Worm (Caenorhabditis elegans) whole organism, L4 larva: ENCODE measurements around the gene clec-137.

Experiments used
- F26F4.8 ChIP-seq: fragments of 200-800 bp; sonication (Bioruptor generic); conservative IDR thresholded peaks from 2 replicates; pipeline ENCODE4 v1.3.6; 2022; ENCODE audit warnings: missing genetic modification characterization, missing compliant biosample characterization
- F37D6.2 ChIP-seq: sonication (generic microtip); optimal IDR thresholded peaks from 2 replicates; lab custom pipeline; 2016; ENCODE audit warnings: mild to moderate bottlenecking, missing genetic modification characterization, missing compliant biosample characterization
- F49E8.2 ChIP-seq: sonication (generic microtip); optimal IDR thresholded peaks from 2 replicates; lab custom pipeline; 2016; ENCODE audit warnings: missing compliant biosample characterization, mild to moderate bottlenecking, missing genetic modification characterization, borderline replicate concordance
- R02D3.7 ChIP-seq: fragments of 150-350 bp; sonication (generic microtip); optimal IDR thresholded peaks from 3 replicates; lab custom pipeline; 2014; ENCODE audit warnings: missing biosample characterization, missing genetic modification characterization
- T20F7.1 ChIP-seq: fragments of 200-800 bp; sonication (Bioruptor generic); optimal IDR thresholded peaks from 2 replicates; lab custom pipeline; 2018; ENCODE audit warnings: mild to moderate bottlenecking, missing genetic modification characterization, missing compliant biosample characterization
- Y48G9A.11 ChIP-seq: fragments of 200-800 bp; sonication (Bioruptor generic); IDR thresholded peaks from 2 replicates; pipeline ENCODE4 v1.3.6; 2022; ENCODE audit warnings: missing genetic modification reagents, missing genetic modification characterization, missing compliant biosample characterization
- Y75B8A.6 ChIP-seq: fragments of 200-800 bp; sonication (Bioruptor generic); IDR thresholded peaks from 2 replicates; pipeline ENCODE4 v1.3.6; 2022; ENCODE audit warnings: missing genetic modification reagents, missing genetic modification characterization, missing compliant biosample characterization
- ZK337.2 ChIP-seq: fragments of 200-800 bp; sonication (Bioruptor generic); IDR thresholded peaks from 2 replicates; pipeline ENCODE4 v1.3.6; 2022; ENCODE audit warnings: missing genetic modification reagents, missing genetic modification characterization, missing compliant biosample characterization
- ZK546.5 ChIP-seq, 2 experiments: sonication (generic microtip); optimal IDR thresholded peaks; 2 replicates each; lab custom pipeline; 2017; ENCODE audit warnings: missing biosample characterization in 2 of 2, missing genetic modification characterization in 2 of 2
- aha-1 ChIP-seq: fragments of 150-350 bp; peaks from one replicate; lab custom pipeline; 2014; ENCODE audit warnings: missing biosample characterization, missing genetic modification characterization
- ama-1 ChIP-seq: fragments of 150-350 bp; optimal IDR thresholded peaks from 2 replicates; lab custom pipeline; 2014; ENCODE audit warnings: inconsistent platforms, mixed read lengths
- arid-1 ChIP-seq: fragments of 200-800 bp; sonication (Bioruptor generic); conservative IDR thresholded peaks from 2 replicates; pipeline ENCODE4 v1.3.6; 2022; ENCODE audit warnings: missing genetic modification reagents, missing genetic modification characterization, missing compliant biosample characterization
- attf-4 ChIP-seq: sonication (generic microtip); optimal IDR thresholded peaks from 3 replicates; lab custom pipeline; 2017; ENCODE audit warnings: missing biosample characterization, missing genetic modification characterization
- ceh-32 ChIP-seq: sonication (generic microtip); optimal IDR thresholded peaks from 2 replicates; lab custom pipeline; 2016; ENCODE audit warnings: mild to moderate bottlenecking, missing genetic modification characterization, missing compliant biosample characterization; ENCODE audit not compliant: poor library complexity
- ceh-82 ChIP-seq: sonication (generic microtip); optimal IDR thresholded peaks from 2 replicates; lab custom pipeline; 2017; ENCODE audit warnings: missing biosample characterization, missing genetic modification characterization
- ces-1 ChIP-seq: fragments of 150-350 bp; sonication (generic microtip); optimal IDR thresholded peaks from 4 replicates; lab custom pipeline; 2014; ENCODE audit warnings: missing biosample characterization, missing genetic modification reagents, missing genetic modification characterization
- daf-16 ChIP-seq, 3 experiments: sonication (generic microtip); optimal IDR thresholded peaks; 2 replicates each; lab custom pipeline; 2016 to 2017; ENCODE audit warnings: missing genetic modification characterization in 3 of 3, missing genetic modification reagents in 3 of 3, mild to moderate bottlenecking in 2 of 3, missing compliant biosample characterization in 2 of 3, missing biosample characterization in 1 of 3, moderate library complexity in 1 of 3
- daf-19 ChIP-seq: fragments of 200-800 bp; sonication (Bioruptor generic); conservative IDR thresholded peaks from 2 replicates; pipeline ENCODE4 v1.3.6; 2022; ENCODE audit warnings: missing genetic modification characterization, missing compliant biosample characterization
- dmd-6 ChIP-seq: fragments of 200-800 bp; sonication (Bioruptor generic); IDR thresholded peaks from 2 replicates; pipeline ENCODE4 v1.3.6; 2022; ENCODE audit warnings: missing genetic modification reagents, missing genetic modification characterization, missing compliant biosample characterization
- dmd-8 ChIP-seq: fragments of 200-800 bp; sonication (Bioruptor generic); IDR thresholded peaks from 2 replicates; pipeline ENCODE4 v1.3.6; 2022; ENCODE audit warnings: missing genetic modification characterization, missing compliant biosample characterization
- dmd-9 ChIP-seq: fragments of 200-800 bp; sonication (Bioruptor generic); IDR thresholded peaks from 2 replicates; pipeline ENCODE4 v1.3.6; 2022; ENCODE audit warnings: missing genetic modification reagents, missing genetic modification characterization, missing compliant biosample characterization
- dpl-1 ChIP-seq: fragments of 150-350 bp; optimal IDR thresholded peaks from 2 replicates; lab custom pipeline; 2014; ENCODE audit warnings: missing biosample characterization, missing genetic modification reagents, missing genetic modification characterization
- dve-1 ChIP-seq: sonication (generic microtip); optimal IDR thresholded peaks from 2 replicates; lab custom pipeline; 2017; ENCODE audit warnings: antibody characterized with exemption, mild to moderate bottlenecking, missing genetic modification characterization, missing compliant biosample characterization; ENCODE audit not compliant: insufficient read depth
- egl-43 ChIP-seq: fragments of 200-800 bp; sonication (Bioruptor generic); IDR thresholded peaks from 2 replicates; pipeline ENCODE4 v1.3.6; 2022; ENCODE audit warnings: missing genetic modification reagents, missing genetic modification characterization, missing compliant biosample characterization
- fkh-10 ChIP-seq: fragments of 150-350 bp; optimal IDR thresholded peaks from 2 replicates; lab custom pipeline; 2014; ENCODE audit warnings: missing biosample characterization, missing genetic modification reagents, missing genetic modification characterization
- hif-1 ChIP-seq, 2 experiments: sonication (generic microtip); optimal IDR thresholded peaks; 2 replicates each; lab custom pipeline; 2016 to 2017; ENCODE audit warnings: missing compliant biosample characterization in 2 of 2, missing genetic modification characterization in 2 of 2, missing genetic modification reagents in 2 of 2, missing genotype in 2 of 2, mild to moderate bottlenecking in 1 of 2
- hmg-1.1 ChIP-seq: fragments of 200-800 bp; sonication (Bioruptor generic); IDR thresholded peaks from 2 replicates; pipeline ENCODE4 v1.3.6; 2022; ENCODE audit warnings: missing genetic modification reagents, missing genetic modification characterization, missing compliant biosample characterization
- lim-7 ChIP-seq: fragments of 200-800 bp; sonication (Bioruptor generic); IDR thresholded peaks from 2 replicates; pipeline ENCODE4 v1.3.6; 2022; ENCODE audit warnings: missing genetic modification characterization, missing compliant biosample characterization
- lin-13 ChIP-seq: fragments of 150-350 bp; optimal IDR thresholded peaks from 2 replicates; lab custom pipeline; 2014; ENCODE audit warnings: missing biosample characterization, missing genetic modification reagents, missing genetic modification characterization
- lin-38 ChIP-seq: fragments of 200-800 bp; sonication (Bioruptor generic); IDR thresholded peaks from 2 replicates; pipeline ENCODE4 v1.3.6; 2022; ENCODE audit warnings: missing genetic modification reagents, missing genetic modification characterization, missing compliant biosample characterization
- lin-39 ChIP-seq: fragments of 150-350 bp; optimal IDR thresholded peaks from 2 replicates; lab custom pipeline; 2014; ENCODE audit warnings: missing biosample characterization, missing genetic modification reagents, missing genetic modification characterization
- lir-3 ChIP-seq: sonication (generic microtip); optimal IDR thresholded peaks from 2 replicates; lab custom pipeline; 2016; ENCODE audit warnings: mild to moderate bottlenecking, missing genetic modification characterization, missing compliant biosample characterization
- mdl-1 ChIP-seq, 2 experiments: fragments of 150-350 bp in 1 of 2; sonication (generic microtip) in 1 of 2; optimal IDR thresholded peaks; 2 replicates each; lab custom pipeline; 2014 to 2017; ENCODE audit warnings: missing biosample characterization in 2 of 2, missing genetic modification characterization in 2 of 2
- mep-1 ChIP-seq: fragments of 150-350 bp; sonication (generic microtip); optimal IDR thresholded peaks from 3 replicates; lab custom pipeline; 2014; ENCODE audit warnings: missing biosample characterization, missing genetic modification characterization
- mxl-2 ChIP-seq: fragments of 200-800 bp; sonication (Bioruptor generic); conservative IDR thresholded peaks from 2 replicates; pipeline ENCODE4 v1.3.6; 2022; ENCODE audit warnings: missing genetic modification reagents, missing genetic modification characterization, missing compliant biosample characterization
- nhr-48 ChIP-seq: sonication (generic microtip); optimal IDR thresholded peaks from 2 replicates; lab custom pipeline; 2016; ENCODE audit warnings: mild to moderate bottlenecking, missing genetic modification characterization, missing compliant biosample characterization
- nhr-77 ChIP-seq: fragments of 150-350 bp; optimal IDR thresholded peaks from 2 replicates; lab custom pipeline; 2014; ENCODE audit warnings: missing biosample characterization, missing genetic modification characterization
- pha-4 ChIP-seq, 2 experiments: fragments of 150-350 bp in 1 of 2; fragments of 200-800 bp in 1 of 2; sonication (Bioruptor generic) in 1 of 2; IDR thresholded peaks in 1 of 2; optimal IDR thresholded peaks in 1 of 2; 2 replicates each; pipeline versions ENCODE4 v1.3.6 to Lab custom; 2014 to 2022; ENCODE audit warnings: missing genetic modification characterization in 2 of 2, missing genetic modification reagents in 2 of 2, missing biosample characterization in 1 of 2, missing compliant biosample characterization in 1 of 2
- rbr-2 ChIP-seq: sonication (generic microtip); optimal IDR thresholded peaks from 2 replicates; lab custom pipeline; 2016; ENCODE audit warnings: missing genotype, missing genetic modification characterization, missing compliant biosample characterization
- saeg-2 ChIP-seq: fragments of 200-800 bp; sonication (Bioruptor generic); IDR thresholded peaks from 2 replicates; pipeline ENCODE4 v1.3.6; 2022; ENCODE audit warnings: missing genetic modification reagents, missing genetic modification characterization, missing compliant biosample characterization
- set-16 ChIP-seq: fragments of 200-800 bp; sonication (Bioruptor generic); IDR thresholded peaks from 2 replicates; pipeline ENCODE4 v1.3.6; 2022; ENCODE audit warnings: missing genetic modification reagents, missing genetic modification characterization, missing compliant biosample characterization
- spr-1 ChIP-seq: sonication (generic microtip); optimal IDR thresholded peaks from 2 replicates; lab custom pipeline; 2016; ENCODE audit warnings: mild to moderate bottlenecking, missing genetic modification characterization, missing compliant biosample characterization
- tra-1 ChIP-seq: fragments of 200-800 bp; sonication (Bioruptor generic); IDR thresholded peaks from 2 replicates; pipeline ENCODE4 v1.3.6; 2022; ENCODE audit warnings: missing genetic modification reagents, missing genetic modification characterization, missing compliant biosample characterization
- unc-39 ChIP-seq: sonication (generic microtip); optimal IDR thresholded peaks from 2 replicates; lab custom pipeline; 2017; ENCODE audit warnings: missing biosample characterization, missing genetic modification characterization
- zag-1 ChIP-seq: fragments of 150-350 bp; optimal IDR thresholded peaks from 2 replicates; lab custom pipeline; 2014; ENCODE audit warnings: missing biosample characterization, missing genetic modification characterization
- zip-2 ChIP-seq: fragments of 150-350 bp; optimal IDR thresholded peaks from 2 replicates; lab custom pipeline; 2014; ENCODE audit warnings: missing biosample characterization, missing genetic modification characterization
- ztf-7 ChIP-seq: fragments of 150-350 bp; optimal IDR thresholded peaks from 2 replicates; lab custom pipeline; 2014; ENCODE audit warnings: missing biosample characterization, missing genetic modification characterization

The clec-137 gene

ce11 chrII:4603035-4603434 is 14.9 kb downstream of the clec-137 start, which contains the start of gene F35D11.4 (continued):
- TF ChIP-seq Y48G9A.11 (GFP tag; lab: Robert Waterston, UW) = peak; percentile 69
- TF ChIP-seq egl-43 (GFP tag; lab: Robert Waterston, UW) = no peak
- peak; percentile 94 for TF ChIP-seq dpl-1 (GFP tag; lab: Kevin White, UChicago)
- TF ChIP-seq dmd-6 (GFP tag; lab: Robert Waterston, UW) = peak; percentile 82
- TF ChIP-seq dmd-9 = peak; percentile 77
- peak in 1 of 2 experiments; percentile 21 for TF ChIP-seq daf-16 (GFP tag; optimal IDR thresholded peaks at IDR 0.05; lab: Kevin White, UChicago)
- peak; percentile 65 for TF ChIP-seq daf-16 (tag; optimal IDR thresholded peaks at IDR 0.05; lab: Kevin White, UChicago)
- TF ChIP-seq hif-1 (tag; optimal IDR thresholded peaks at IDR 0.05; lab: Kevin White, UChicago) = peak in 1 of 2 experiments; percentile 89
- TF ChIP-seq hmg-1.1 (GFP tag; lab: Robert Waterston, UW) = peak; percentile 46; the same call in 1 of the 2 replicates
- no peak for TF ChIP-seq zip-2
- peak; percentile 99 for TF ChIP-seq aha-1 (tag; lab: Kevin White, UChicago)
- TF ChIP-seq ztf-7 (tag; lab: Kevin White, UChicago) = no peak
- no peak for TF ChIP-seq ceh-82 (tag; lab: Kevin White, UChicago)
- TF ChIP-seq T20F7.1 = peak; percentile 18
- TF ChIP-seq F37D6.2 (tag; lab: Kevin White, UChicago) = peak; percentile 6
- TF ChIP-seq rbr-2 (tag; lab: Kevin White, UChicago) = peak; percentile 60
- TF ChIP-seq dve-1 = peak; percentile 78
- TF ChIP-seq mdl-1 (tag; optimal IDR thresholded peaks at IDR 0.05; lab: Kevin White, UChicago) = peak in 1 of 2 experiments; percentile 7
- no peak for TF ChIP-seq dmd-8 (GFP tag; lab: Robert Waterston, UW)

DNA sequence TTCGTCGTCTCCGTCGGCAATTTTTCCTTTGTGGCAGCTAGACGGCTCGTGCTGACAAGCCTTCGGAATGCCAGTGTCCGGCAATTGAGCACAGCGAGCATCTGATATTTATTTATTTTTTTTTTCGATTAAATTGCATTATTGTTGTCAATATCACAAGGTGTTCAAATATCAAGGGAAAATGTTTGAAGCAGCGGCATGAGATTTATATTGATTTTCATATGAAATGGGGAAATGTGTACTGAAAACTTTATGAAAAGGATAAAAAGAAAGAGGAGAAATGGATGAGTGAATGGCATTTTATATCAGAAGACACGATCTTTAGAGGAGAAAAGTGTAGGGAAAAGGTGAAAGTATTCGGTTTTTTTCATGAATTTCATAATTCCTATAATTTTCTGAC is 15.4 kb downstream of the clec-137 start, which contains the start of gene coa-3:
Gene coa-3 (minus strand): TSS at position 101 of the 400 bp plus-strand sequence.
- no peak for TF ChIP-seq F49E8.2 (tag; lab: Kevin White, UChicago)
- no peak for TF ChIP-seq lin-38
- no peak for TF ChIP-seq ZK337.2 (GFP tag; lab: Robert Waterston, UW)
- no peak for TF ChIP-seq fkh-10
- TF ChIP-seq ztf-7 (tag; lab: Kevin White, UChicago) = no peak
- TF ChIP-seq nhr-77 (tag; lab: Kevin White, UChicago) = no peak
- TF ChIP-seq Y75B8A.6 (GFP tag; lab: Robert Waterston, UW) = no peak
- no peak for TF ChIP-seq ama-1
- no peak for TF ChIP-seq lin-13 (GFP tag; lab: Kevin White, UChicago)
- no peak for TF ChIP-seq lin-39 (tag; lab: Kevin White, UChicago)
- no peak for TF ChIP-seq pha-4 (GFP tag; IDR thresholded peaks at IDR 0.05; lab: Robert Waterston, UW)
- TF ChIP-seq pha-4 (tag; optimal IDR thresholded peaks at IDR 0.05; lab: Kevin White, UChicago) = no peak
- TF ChIP-seq spr-1 (tag; lab: Kevin White, UChicago) = no peak
- TF ChIP-seq unc-39 = no peak
- no peak for TF ChIP-seq ZK546.5 (tag; optimal IDR thresholded peaks at IDR 0.05; lab: Kevin White, UChicago)
- TF ChIP-seq lir-3 (tag; lab: Kevin White, UChicago) = no peak
- no peak for TF ChIP-seq lim-7 (GFP tag; lab: Robert Waterston, UW)
- TF ChIP-seq mep-1 = no peak
- TF ChIP-seq zag-1 (tag; lab: Kevin White, UChicago) = no peak
- TF ChIP-seq attf-4 (tag; lab: Kevin White, UChicago) = no peak

ce11 chrII:4601256-4601655 is 16.6 kb downstream of the clec-137 start, which contains the start of gene ipla-1:
Gene ipla-1, minus strand, starts transcription at chrII:4601356.
- TF ChIP-seq F26F4.8 (GFP tag; lab: Robert Waterston, UW) (no peak), R02D3.7 (tag; lab: Kevin White, UChicago) (no peak), Y75B8A.6 (GFP tag; lab: Robert Waterston, UW) (no peak), lir-3 (tag; lab: Kevin White, UChicago) (no peak), saeg-2 (GFP tag; lab: Robert Waterston, UW) (no peak), nhr-48 (tag; lab: Kevin White, UChicago) (no peak), daf-19 (no peak), ces-1 (GFP tag; lab: Kevin White, UChicago) (no peak), ceh-32 (tag; lab: Kevin White, UChicago) (no peak), arid-1 (GFP tag; lab: Robert Waterston, UW) (no peak), dmd-9 (no peak), set-16 (GFP tag; lab: Robert Waterston, UW) (no peak), Y48G9A.11 (GFP tag; lab: Robert Waterston, UW) (no peak), mxl-2 (GFP tag; lab: Robert Waterston, UW) (no peak), tra-1 (GFP tag; lab: Robert Waterston, UW) (no peak)
